Worm (Caenorhabditis elegans) whole organism, L2 larva: ENCODE data around the gene cdka-1.

Experiments used
- ceh-16 ChIP-seq: fragments of 150-350 bp; optimal IDR thresholded peaks from 2 replicates; lab custom pipeline; 2014; ENCODE audit warnings: missing biosample characterization, missing genetic modification characterization
- ceh-82 ChIP-seq: fragments of 150-350 bp; optimal IDR thresholded peaks from 2 replicates; lab custom pipeline; 2014; ENCODE audit warnings: missing biosample characterization, missing genetic modification characterization
- crh-2 ChIP-seq: sonication (generic microtip); optimal IDR thresholded peaks from 2 replicates; lab custom pipeline; 2017; ENCODE audit warnings: missing biosample characterization, missing genetic modification characterization
- fos-1 ChIP-seq: fragments of 150-350 bp; optimal IDR thresholded peaks from 2 replicates; lab custom pipeline; 2014; ENCODE audit warnings: missing biosample characterization, missing genetic modification characterization
- lin-13 ChIP-seq: fragments of 150-350 bp; optimal IDR thresholded peaks from 2 replicates; lab custom pipeline; 2014; ENCODE audit warnings: missing biosample characterization, missing genetic modification reagents, missing genetic modification characterization
- lsy-2 ChIP-seq, 2 experiments: fragments of 150-350 bp in 1 of 2; sonication (generic microtip) in 1 of 2; optimal IDR thresholded peaks; 2 replicates each; lab custom pipeline; 2014 to 2017; ENCODE audit warnings: missing biosample characterization in 2 of 2, missing genetic modification characterization in 2 of 2
- mab-5 ChIP-seq: fragments of 150-350 bp; optimal IDR thresholded peaks from 2 replicates; lab custom pipeline; 2014; ENCODE audit warnings: missing biosample characterization, missing genetic modification characterization
- nhr-77 ChIP-seq: fragments of 150-350 bp; optimal IDR thresholded peaks from 2 replicates; lab custom pipeline; 2014; ENCODE audit warnings: missing biosample characterization, missing genetic modification characterization
- skn-1 ChIP-seq: sonication (generic microtip); optimal IDR thresholded peaks from 2 replicates; lab custom pipeline; 2017; ENCODE audit warnings: missing biosample characterization, missing genetic modification characterization
- sma-9 ChIP-seq, 2 experiments: fragments of 150-350 bp in 1 of 2; sonication (generic microtip) in 1 of 2; optimal IDR thresholded peaks; 2 replicates each; lab custom pipeline; 2014 to 2016; ENCODE audit warnings: missing genetic modification characterization in 2 of 2, mild to moderate bottlenecking in 1 of 2, missing biosample characterization in 1 of 2, missing compliant biosample characterization in 1 of 2, missing genetic modification reagents in 1 of 2, moderate library complexity in 1 of 2
- snpc-4 ChIP-seq: fragments of 150-350 bp; optimal IDR thresholded peaks from 2 replicates; lab custom pipeline; 2014; ENCODE audit warnings: missing biosample characterization, missing genetic modification characterization
- unc-62 ChIP-seq: fragments of 150-350 bp; optimal IDR thresholded peaks from 2 replicates; lab custom pipeline; 2014; ENCODE audit warnings: missing biosample characterization, missing genetic modification reagents, missing genetic modification characterization

DNA sequence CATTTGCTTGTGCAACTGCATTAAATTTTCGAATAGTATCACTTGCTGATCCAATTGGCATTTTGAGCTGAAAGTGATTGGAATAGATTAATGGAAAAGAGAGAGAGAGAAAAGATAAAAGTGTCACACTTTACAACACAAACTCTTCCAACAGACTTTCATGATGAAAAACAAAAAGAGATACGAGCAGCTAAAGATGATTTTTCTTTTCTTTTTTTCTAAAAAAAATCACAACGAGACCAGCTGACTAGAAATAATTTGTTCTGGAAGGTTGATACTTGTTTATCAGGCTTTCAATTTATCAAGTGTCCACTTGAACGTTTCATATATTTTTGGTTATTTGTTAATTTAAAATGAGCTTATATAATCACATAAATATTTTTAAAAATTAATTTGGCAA, 28.5 kb downstream of the cdka-1 start:
- TF ChIP-seq snpc-4 (tag; lab: Kevin White, UChicago) (no peak), crh-2 (tag; lab: Kevin White, UChicago) (no peak), unc-62 (no peak), sma-9 (GFP tag; optimal IDR thresholded peaks at IDR 0.05; lab: Kevin White, UChicago) (no peak), sma-9 (tag; optimal IDR thresholded peaks at IDR 0.05; lab: Kevin White, UChicago) (no peak), ceh-82 (tag; lab: Kevin White, UChicago) (no peak), nhr-77 (no peak), lin-13 (no peak), fos-1 (tag; lab: Kevin White, UChicago) (no peak), skn-1 (tag; lab: Kevin White, UChicago) (no peak), mab-5 (tag; lab: Kevin White, UChicago) (no peak), lsy-2 (tag; optimal IDR thresholded peaks at IDR 0.05; lab: Kevin White, UChicago) (peak in 1 of 2 experiments; percentile 56), ceh-16 (tag; lab: Kevin White, UChicago) (no peak)
